Worm (Caenorhabditis elegans) whole organism, early embryonic: ENCODE data around the gene F41F3.9.

Experiments
- B0310.2 ChIP-seq: sonication (generic microtip); optimal IDR thresholded peaks from 2 replicates; lab custom pipeline; 2016; ENCODE audit warnings: mild to moderate bottlenecking, missing genetic modification characterization, missing compliant biosample characterization
- F13C5.2 ChIP-seq: sonication (generic microtip); optimal IDR thresholded peaks from 2 replicates; lab custom pipeline; 2017; ENCODE audit warnings: mild to moderate bottlenecking, missing genetic modification characterization, inconsistent platforms, missing compliant biosample characterization
- aly-1 ChIP-seq: sonication (generic microtip); optimal IDR thresholded peaks from 2 replicates; lab custom pipeline; 2016; ENCODE audit warnings: missing genetic modification characterization, missing compliant biosample characterization
- ama-1 ChIP-seq: fragments of 150-350 bp; optimal IDR thresholded peaks from 2 replicates; lab custom pipeline; 2014
- ceh-13 ChIP-seq: fragments of 200-800 bp; sonication (Bioruptor generic); optimal IDR thresholded peaks from 2 replicates; lab custom pipeline; 2018; ENCODE audit warnings: mild to moderate bottlenecking, missing genetic modification characterization, missing compliant biosample characterization
- ceh-36 ChIP-seq: sonication (generic microtip); optimal IDR thresholded peaks from 2 replicates; lab custom pipeline; 2016; ENCODE audit warnings: missing genetic modification characterization, inconsistent platforms, missing compliant biosample characterization
- ets-7 ChIP-seq: sonication (generic microtip); optimal IDR thresholded peaks from 2 replicates; lab custom pipeline; 2016; ENCODE audit warnings: missing genotype, missing genetic modification characterization, missing compliant biosample characterization
- flt-1 ChIP-seq: fragments of 200-800 bp; sonication (Bioruptor generic); IDR thresholded peaks from 2 replicates; pipeline ENCODE4 v1.3.6; 2022; ENCODE audit warnings: missing genetic modification characterization, missing compliant biosample characterization
- hmg-4 ChIP-seq: fragments of 200-800 bp; sonication (Bioruptor generic); optimal IDR thresholded peaks from 2 replicates; lab custom pipeline; 2018; ENCODE audit warnings: mild to moderate bottlenecking, missing genetic modification characterization, missing compliant biosample characterization
- hnd-1 ChIP-seq: sonication (generic microtip); optimal IDR thresholded peaks from 2 replicates; lab custom pipeline; 2016; ENCODE audit warnings: missing genetic modification characterization, missing compliant biosample characterization
- pes-1 ChIP-seq: fragments of 200-800 bp; sonication (Bioruptor generic); IDR thresholded peaks from 2 replicates; pipeline ENCODE4 v1.3.6; 2022; ENCODE audit warnings: missing genetic modification reagents, missing genetic modification characterization, missing compliant biosample characterization
- scrt-1 ChIP-seq: fragments of 200-800 bp; sonication (Bioruptor generic); IDR thresholded peaks from 2 replicates; pipeline ENCODE4 v1.3.6; 2022; ENCODE audit warnings: missing genetic modification characterization, missing compliant biosample characterization
- sea-1 ChIP-seq: fragments of 200-800 bp; sonication (Bioruptor generic); conservative IDR thresholded peaks from 2 replicates; pipeline ENCODE4 v1.3.6; 2022; ENCODE audit warnings: missing genetic modification characterization, missing compliant biosample characterization
- tra-4 ChIP-seq: sonication (generic microtip); optimal IDR thresholded peaks from 2 replicates; lab custom pipeline; 2017; ENCODE audit warnings: missing genetic modification characterization, missing compliant biosample characterization

DNA sequence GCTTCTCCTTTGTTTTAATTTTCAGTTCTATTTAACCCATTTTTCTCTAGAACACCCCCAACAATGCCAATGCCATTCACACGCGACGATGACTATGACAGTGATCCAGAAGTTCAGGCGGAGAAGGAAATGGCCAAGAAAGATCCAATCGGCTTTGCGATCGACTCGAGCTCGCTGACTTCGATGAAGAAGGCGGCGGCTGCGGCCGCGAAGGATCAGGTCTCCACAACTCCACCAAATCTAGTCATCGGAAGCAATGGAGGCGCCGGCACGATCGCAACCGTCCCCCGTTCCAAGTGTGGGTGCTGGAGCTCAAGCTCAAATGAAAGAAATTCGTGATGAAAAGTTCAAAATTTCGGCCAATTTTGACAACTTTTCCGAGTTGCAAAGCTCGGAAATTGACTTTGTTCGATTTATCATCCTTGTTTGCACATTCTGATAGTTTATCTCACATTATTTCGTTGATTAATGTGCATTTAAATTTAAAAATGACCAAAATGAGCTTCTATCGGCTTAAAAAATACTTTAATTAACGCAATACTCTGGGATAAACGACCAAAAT lies 32.8 kb downstream of the F41F3.9 start, which contains the start of gene K03B4.2:
- TF ChIP-seq aly-1 (tag; lab: Kevin White, UChicago) (no peak), ama-1 (no peak), hmg-4 (GFP tag; lab: Kevin White, UChicago) (no peak), pes-1 (no peak), hnd-1 (tag; lab: Kevin White, UChicago) (no peak), ets-7 (tag; lab: Kevin White, UChicago) (no peak), B0310.2 (no peak), F13C5.2 (no peak), scrt-1 (no peak), flt-1 (no peak), ceh-13 (GFP tag; lab: Kevin White, UChicago) (no peak), sea-1 (no peak), tra-4 (no peak), ceh-36 (no peak)
